Worm (Caenorhabditis elegans) whole organism, mixed stage, embryonic: Measurements from ENCODE around the gene daf-18.

Experiments
- M03D4.4 ChIP-seq: sonication (generic microtip); optimal IDR thresholded peaks from 2 replicates; lab custom pipeline; 2017; ENCODE audit warnings: mild to moderate bottlenecking, missing genetic modification characterization, missing compliant biosample characterization
- bed-3 ChIP-seq: fragments of 200-800 bp; sonication (Bioruptor generic); optimal IDR thresholded peaks from 3 replicates; lab custom pipeline; 2018; ENCODE audit warnings: mild to moderate bottlenecking, missing genetic modification characterization, moderate library complexity, missing compliant biosample characterization
- blmp-1 ChIP-seq: fragments of 150-350 bp; optimal IDR thresholded peaks from 2 replicates; lab custom pipeline; 2014; ENCODE audit warnings: missing biosample characterization, missing genetic modification characterization
- ceh-39 ChIP-seq: fragments of 150-350 bp; optimal IDR thresholded peaks from 2 replicates; lab custom pipeline; 2014; ENCODE audit warnings: missing biosample characterization, missing genetic modification characterization
- ceh-43 ChIP-seq: fragments of 200-800 bp; sonication (Bioruptor generic); optimal IDR thresholded peaks from 2 replicates; lab custom pipeline; 2018; ENCODE audit warnings: mild to moderate bottlenecking, missing genetic modification characterization, moderate library complexity, missing compliant biosample characterization
- ceh-83 ChIP-seq: fragments of 200-800 bp; sonication (Bioruptor generic); optimal IDR thresholded peaks from 2 replicates; lab custom pipeline; 2018; ENCODE audit warnings: mild to moderate bottlenecking, missing genetic modification characterization, missing compliant biosample characterization
- ces-1 ChIP-seq: fragments of 150-350 bp; optimal IDR thresholded peaks from 2 replicates; lab custom pipeline; 2014; ENCODE audit warnings: missing biosample characterization, missing genetic modification reagents, missing genetic modification characterization
- cnd-1 ChIP-seq: fragments of 200-800 bp; sonication (Bioruptor generic); optimal IDR thresholded peaks from 2 replicates; lab custom pipeline; 2018; ENCODE audit warnings: mild to moderate bottlenecking, missing genetic modification characterization, missing compliant biosample characterization
- drap-1 ChIP-seq: fragments of 200-800 bp; sonication (Bioruptor generic); optimal IDR thresholded peaks from 3 replicates; lab custom pipeline; 2018; ENCODE audit warnings: mild to moderate bottlenecking, missing genetic modification characterization, missing compliant biosample characterization
- elt-1 ChIP-seq: sonication (generic microtip); optimal IDR thresholded peaks from 2 replicates; lab custom pipeline; 2017; ENCODE audit warnings: missing genetic modification characterization, mild to moderate bottlenecking, missing compliant biosample characterization, antibody characterized with exemption, moderate library complexity, borderline replicate concordance; ENCODE audit not compliant: insufficient read depth
- elt-3 ChIP-seq: fragments of 150-350 bp; optimal IDR thresholded peaks from 2 replicates; lab custom pipeline; 2014; ENCODE audit warnings: missing biosample characterization, missing genetic modification characterization
- flh-1 ChIP-seq: fragments of 200-800 bp; sonication (Bioruptor generic); optimal IDR thresholded peaks from 2 replicates; lab custom pipeline; 2018; ENCODE audit warnings: mild to moderate bottlenecking, missing genetic modification characterization, moderate library complexity, missing compliant biosample characterization
- ham-2 ChIP-seq: fragments of 200-800 bp; sonication (Bioruptor generic); optimal IDR thresholded peaks from 2 replicates; lab custom pipeline; 2018; ENCODE audit warnings: mild to moderate bottlenecking, missing genetic modification characterization, missing compliant biosample characterization
- hlh-1 ChIP-seq: fragments of 150-350 bp; optimal IDR thresholded peaks from 2 replicates; lab custom pipeline; 2014; ENCODE audit warnings: missing biosample characterization, missing genetic modification reagents, missing genetic modification characterization
- lin-13 ChIP-seq: fragments of 150-350 bp; optimal IDR thresholded peaks from 2 replicates; lab custom pipeline; 2014; ENCODE audit warnings: missing biosample characterization, missing genetic modification characterization
- lin-32 ChIP-seq: fragments of 200-800 bp; sonication (Bioruptor generic); optimal IDR thresholded peaks from 2 replicates; lab custom pipeline; 2018; ENCODE audit warnings: mild to moderate bottlenecking, missing genetic modification characterization, missing compliant biosample characterization
- lsy-2 ChIP-seq: fragments of 150-350 bp; optimal IDR thresholded peaks from 2 replicates; lab custom pipeline; 2014; ENCODE audit warnings: missing biosample characterization, missing genetic modification characterization
- mab-5 ChIP-seq: fragments of 150-350 bp; optimal IDR thresholded peaks from 2 replicates; lab custom pipeline; 2014; ENCODE audit warnings: missing biosample characterization, missing genetic modification characterization
- mep-1 ChIP-seq: fragments of 150-350 bp; optimal IDR thresholded peaks from 2 replicates; lab custom pipeline; 2017; ENCODE audit warnings: missing biosample characterization, missing genetic modification reagents, missing genetic modification characterization, inconsistent platforms
- mls-2 ChIP-seq: sonication (generic microtip); optimal IDR thresholded peaks from 2 replicates; lab custom pipeline; 2016; ENCODE audit warnings: mild to moderate bottlenecking, missing genetic modification characterization, moderate library complexity, missing compliant biosample characterization
- nhr-12 ChIP-seq: fragments of 150-350 bp; optimal IDR thresholded peaks from 2 replicates; lab custom pipeline; 2014; ENCODE audit warnings: missing biosample characterization, missing genetic modification characterization
- nhr-2 ChIP-seq: fragments of 150-350 bp; optimal IDR thresholded peaks from 2 replicates; lab custom pipeline; 2014; ENCODE audit warnings: missing biosample characterization, missing genetic modification characterization
- nhr-237 ChIP-seq: fragments of 150-350 bp; optimal IDR thresholded peaks from 2 replicates; lab custom pipeline; 2014; ENCODE audit warnings: missing biosample characterization, missing genetic modification characterization
- nhr-28 ChIP-seq: fragments of 150-350 bp; optimal IDR thresholded peaks from 2 replicates; lab custom pipeline; 2014; ENCODE audit warnings: missing biosample characterization, missing genetic modification characterization
- nhr-76 ChIP-seq: sonication (generic microtip); optimal IDR thresholded peaks from 2 replicates; lab custom pipeline; 2017; ENCODE audit warnings: missing biosample characterization, missing genetic modification characterization
- pha-4 ChIP-seq: fragments of 150-350 bp; optimal IDR thresholded peaks from 2 replicates; lab custom pipeline; 2018; ENCODE audit warnings: missing biosample characterization, missing genetic modification reagents, missing genetic modification characterization
- sem-2 ChIP-seq: fragments of 200-800 bp; sonication (Bioruptor generic); optimal IDR thresholded peaks from 2 replicates; lab custom pipeline; 2018; ENCODE audit warnings: mild to moderate bottlenecking, missing genetic modification characterization, missing compliant biosample characterization
- snpc-4 ChIP-seq: fragments of 150-350 bp; optimal IDR thresholded peaks from 2 replicates; lab custom pipeline; 2014; ENCODE audit warnings: missing biosample characterization, missing genetic modification characterization
- sptf-1 ChIP-seq: sonication (generic microtip); optimal IDR thresholded peaks from 2 replicates; lab custom pipeline; 2017; ENCODE audit warnings: mild to moderate bottlenecking, missing genetic modification characterization, moderate library complexity, missing compliant biosample characterization
- tbx-8 ChIP-seq: fragments of 200-800 bp; sonication (Bioruptor generic); optimal IDR thresholded peaks from 2 replicates; lab custom pipeline; 2018; ENCODE audit warnings: mild to moderate bottlenecking, missing genetic modification characterization, moderate library complexity, missing compliant biosample characterization
- unc-120 ChIP-seq: sonication (generic microtip); optimal IDR thresholded peaks from 2 replicates; lab custom pipeline; 2017; ENCODE audit warnings: missing genetic modification characterization, missing compliant biosample characterization; ENCODE audit not compliant: poor library complexity, severe bottlenecking
- unc-39 ChIP-seq: fragments of 150-350 bp; optimal IDR thresholded peaks from 2 replicates; lab custom pipeline; 2014; ENCODE audit warnings: missing biosample characterization, missing genetic modification characterization
- unc-62 ChIP-seq: fragments of 150-350 bp; optimal IDR thresholded peaks from 2 replicates; lab custom pipeline; 2014; ENCODE audit warnings: missing biosample characterization, missing genetic modification reagents, missing genetic modification characterization
- zip-8 ChIP-seq: fragments of 150-350 bp; optimal IDR thresholded peaks from 2 replicates; lab custom pipeline; 2014; ENCODE audit warnings: missing biosample characterization, missing genetic modification characterization
- ztf-11 ChIP-seq: fragments of 150-350 bp; optimal IDR thresholded peaks from 2 replicates; lab custom pipeline; 2014; ENCODE audit warnings: missing biosample characterization, missing genetic modification characterization

The daf-18 gene

ce11 chrIV:419674-420073 lies 5.3 kb downstream of the daf-18 start, which contains the start of gene eri-1:
Gene eri-1, minus strand, starts transcription at chrIV:419958.
- TF ChIP-seq mep-1 (tag; lab: Kevin White, UChicago) = no peak
- no peak for TF ChIP-seq snpc-4 (tag; lab: Kevin White, UChicago)
- TF ChIP-seq unc-39 (tag; lab: Kevin White, UChicago) = no peak
- TF ChIP-seq pha-4 = no peak

- TF ChIP-seq blmp-1 (tag; lab: Kevin White, UChicago) (no peak), unc-39 (tag; lab: Kevin White, UChicago) (no peak), lin-32 (GFP tag; lab: Kevin White, UChicago) (no peak), zip-8 (tag; lab: Kevin White, UChicago) (peak; percentile 26), M03D4.4 (tag; lab: Kevin White, UChicago) (peak; percentile 28), ham-2 (GFP tag; lab: Kevin White, UChicago) (peak; percentile 84), elt-3 (tag; lab: Kevin White, UChicago) (no peak), ces-1 (GFP tag; lab: Kevin White, UChicago) (peak; percentile 43), snpc-4 (tag; lab: Kevin White, UChicago) (no peak), nhr-28 (no peak), lsy-2 (tag; lab: Kevin White, UChicago) (peak; percentile 34), tbx-8 (GFP tag; lab: Kevin White, UChicago) (no peak), nhr-2 (tag; lab: Kevin White, UChicago) (peak; percentile 41), lin-13 (no peak), ztf-11 (no peak), hlh-1 (no peak), unc-62 (GFP tag; lab: Kevin White, UChicago) (peak; percentile 54), nhr-76 (no peak), ceh-39 (no peak), flh-1 (GFP tag; lab: Kevin White, UChicago) (no peak), mep-1 (tag; lab: Kevin White, UChicago) (peak; percentile 46), bed-3 (GFP tag; lab: Kevin White, UChicago) (no peak), ceh-43 (GFP tag; lab: Kevin White, UChicago) (no peak), mab-5 (tag; lab: Kevin White, UChicago) (no peak), unc-120 (tag; lab: Kevin White, UChicago) (peak; percentile 71), sem-2 (GFP tag; lab: Kevin White, UChicago) (no peak), drap-1 (no peak), mls-2 (tag; lab: Kevin White, UChicago) (peak; percentile 9), elt-1 (no peak), pha-4 (peak; percentile 74), ceh-83 (GFP tag; lab: Kevin White, UChicago) (no peak), sptf-1 (tag; lab: Kevin White, UChicago) (peak; percentile 63), cnd-1 (tag; lab: Kevin White, UChicago) (no peak), nhr-237 (peak; percentile 63), nhr-12 (tag; lab: Kevin White, UChicago) (no peak)
Observed at ce11 chrIV:410420-410891, 14.5 kb downstream of the daf-18 start, which contains the start of gene T07A9.12. Gene T07A9.12, plus strand, starts transcription at chrIV:410867.

ce11 chrIV:409935-410334 lies 15.0 kb downstream of the daf-18 start, which contains the start of gene kgb-1:
Gene kgb-1, minus strand, starts transcription at chrIV:410035.
- no peak for TF ChIP-seq ceh-39
- no peak for TF ChIP-seq blmp-1 (tag; lab: Kevin White, UChicago)
- TF ChIP-seq elt-3 (tag; lab: Kevin White, UChicago) = no peak
- no peak for TF ChIP-seq M03D4.4 (tag; lab: Kevin White, UChicago)
- no peak for TF ChIP-seq ces-1 (GFP tag; lab: Kevin White, UChicago)
- TF ChIP-seq unc-120 (tag; lab: Kevin White, UChicago) = no peak
- no peak for TF ChIP-seq unc-62 (GFP tag; lab: Kevin White, UChicago)

ce11 chrIV:408892-409291 lies 16.1 kb downstream of the daf-18 start:
- TF ChIP-seq snpc-4 (tag; lab: Kevin White, UChicago) = no peak
- TF ChIP-seq sem-2 (GFP tag; lab: Kevin White, UChicago) = no peak
- no peak for TF ChIP-seq ztf-11
- TF ChIP-seq mab-5 (tag; lab: Kevin White, UChicago) = no peak
- TF ChIP-seq tbx-8 (GFP tag; lab: Kevin White, UChicago) = no peak
- TF ChIP-seq bed-3 (GFP tag; lab: Kevin White, UChicago) = no peak
- TF ChIP-seq unc-120 (tag; lab: Kevin White, UChicago) = no peak
- TF ChIP-seq, all 35 proteins: peak for 0
